Fruit fly (Drosophila melanogaster): ENCODE measurements around the gene Neb-cGP.

DNA sequence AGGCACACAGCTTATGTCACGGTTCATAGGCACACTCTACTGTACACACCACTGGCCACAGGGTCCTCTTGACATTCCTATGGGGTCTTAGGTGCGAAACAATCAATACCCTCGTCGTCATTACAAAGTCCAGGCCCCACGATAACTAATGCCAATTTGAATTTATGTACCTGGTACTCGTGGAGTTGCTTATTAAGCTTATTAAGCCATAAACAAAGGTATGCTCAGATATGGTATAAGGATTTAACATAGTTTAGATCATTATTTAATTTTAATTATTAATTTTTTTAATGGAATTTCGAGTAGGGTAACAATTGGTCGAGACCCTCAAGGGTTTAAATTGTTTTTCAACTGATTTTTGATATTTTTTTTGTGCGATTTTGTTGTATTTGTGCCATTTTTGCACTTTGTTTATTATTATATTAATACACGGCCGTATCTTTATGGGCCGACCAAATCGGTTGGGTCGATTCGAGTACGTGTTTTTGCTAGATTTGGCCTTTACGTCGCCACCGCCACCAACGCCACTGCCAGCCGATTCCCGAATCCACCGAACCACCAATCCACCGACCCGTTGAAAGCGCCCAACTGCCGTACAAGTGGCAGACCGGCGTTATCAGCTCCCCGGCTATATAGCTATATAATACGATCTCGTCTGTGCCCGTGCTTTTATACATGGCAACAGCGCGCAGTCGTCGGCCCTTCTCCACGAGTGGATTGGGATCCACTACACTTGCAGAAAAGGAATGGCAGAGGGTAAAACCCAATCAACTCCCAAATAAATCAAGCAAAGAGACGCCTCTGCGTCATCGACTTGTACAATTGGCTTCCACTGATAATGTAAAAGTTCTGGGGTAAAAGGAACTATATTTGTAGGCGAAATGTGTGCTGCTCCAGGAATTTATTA, 23.9 kb downstream of the Neb-cGP start:
- no peak for TF ChIP-seq CG8301 (tag; optimal IDR thresholded peaks at IDR 0.05)
- no peak for TF ChIP-seq CG34367 (tag; optimal IDR thresholded peaks at IDR 0.05)
- no peak for TF ChIP-seq gl (tag; optimal IDR thresholded peaks at IDR 0.05)
- no peak for TF ChIP-seq CG13204 (GFP tag; optimal IDR thresholded peaks at IDR 0.05)
- TF ChIP-seq CG10348 (GFP tag; IDR thresholded peaks at IDR 0.05) = no peak
- no peak for TF ChIP-seq Ets98B (GFP tag; IDR thresholded peaks at IDR 0.05)
- TF ChIP-seq CG8159 (tag; optimal IDR thresholded peaks at IDR 0.05) = no peak
- no peak for TF ChIP-seq CG32121 (GFP tag; IDR thresholded peaks at IDR 0.05)
- no peak for TF ChIP-seq CG12605 (GFP tag; IDR thresholded peaks at IDR 0.05)
- no peak for TF ChIP-seq rn (GFP tag; IDR thresholded peaks at IDR 0.05)
- no peak for TF ChIP-seq D1 (tag; optimal IDR thresholded peaks at IDR 0.05)

Measured in whole organism, pupa.